Fruit fly (Drosophila melanogaster): ENCODE measurements around the gene Alp5.

dm6 chr3R:21013780-21014179, 7.0 kb upstream of the Alp5 start:
- TF ChIP-seq CTCF (optimal IDR thresholded peaks at IDR 0.05) = no peak
- no peak for TF ChIP-seq CG8478 (optimal IDR thresholded peaks at IDR 0.05)

All from S2 (cell line).